Fruit fly (Drosophila melanogaster) whole organism, wandering third instar larva: ENCODE measurements around the gene Snoo.
A peak's percentile ranks its signal among the peaks of the same experiment; 100 is the strongest.

Experiments
- Abd-B ChIP-seq: fragments of >200 bp; optimal IDR thresholded peaks from 2 replicates; lab custom pipeline; 2017; ENCODE audit warnings: missing biosample characterization, missing genetic modification characterization
- CG32264 ChIP-seq: fragments of 200-800 bp; sonication (Bioruptor generic); optimal IDR thresholded peaks from 2 replicates; lab custom pipeline; 2016; ENCODE audit warnings: missing biosample characterization, missing genetic modification characterization
- CG9705 ChIP-seq: fragments of 200-800 bp; sonication (Bioruptor generic); optimal IDR thresholded peaks from 2 replicates; lab custom pipeline; 2018; ENCODE audit warnings: missing biosample characterization, mild to moderate bottlenecking, missing genetic modification characterization
- Dfd ChIP-seq: fragments of >200 bp; optimal IDR thresholded peaks from 2 replicates; lab custom pipeline; 2017; ENCODE audit warnings: missing biosample characterization, missing genetic modification characterization
- Dif ChIP-seq: fragments of 200-275, 200-300 bp; sonication (Bioruptor generic); optimal IDR thresholded peaks from 2 replicates; lab custom pipeline; 2018; ENCODE audit warnings: missing biosample characterization, missing genetic modification characterization; ENCODE audit not compliant: partially characterized antibody
- GATAd ChIP-seq: sonication (Bioruptor generic); optimal IDR thresholded peaks from 2 replicates; lab custom pipeline; 2016; ENCODE audit warnings: missing biosample characterization, missing genetic modification characterization
- Hnf4 ChIP-seq: fragments of 200-800 bp; sonication (Bioruptor generic); optimal IDR thresholded peaks from 2 replicates; lab custom pipeline; 2016; ENCODE audit warnings: missing biosample characterization, mild to moderate bottlenecking, missing genetic modification characterization
- Hr78 ChIP-seq: fragments of >200 bp; optimal IDR thresholded peaks from 2 replicates; lab custom pipeline; 2017; ENCODE audit warnings: missing biosample characterization, missing genetic modification characterization
- Jra ChIP-seq: sonication (Bioruptor generic); optimal IDR thresholded peaks from 2 replicates; lab custom pipeline; 2016; ENCODE audit warnings: missing biosample characterization, missing genetic modification characterization
- Mio ChIP-seq: sonication (Bioruptor generic); optimal IDR thresholded peaks from 2 replicates; lab custom pipeline; 2016; ENCODE audit warnings: missing biosample characterization, missing genetic modification characterization
- Myc ChIP-seq: fragments of >200 bp; optimal IDR thresholded peaks from 2 replicates; lab custom pipeline; 2017
- N ChIP-seq: fragments of >200 bp; optimal IDR thresholded peaks from 2 replicates; lab custom pipeline; 2018; ENCODE audit warnings: missing biosample characterization, missing external identifiers, missing genetic modification characterization
- Rel ChIP-seq, 2 experiments: fragments of 200-800 bp; sonication (Bioruptor generic) in 1 of 2; optimal IDR thresholded peaks; 2 replicates in 1 of 2; 3 replicates in 1 of 2; lab custom pipeline; 2016 to 2019; ENCODE audit warnings: mild to moderate bottlenecking in 2 of 2, missing biosample characterization in 2 of 2, missing genetic modification characterization in 2 of 2, moderate library complexity in 1 of 2
- Sp1 ChIP-seq: fragments of 200-800 bp; sonication (Bioruptor generic); optimal IDR thresholded peaks from 3 replicates; lab custom pipeline; 2019; ENCODE audit warnings: missing biosample characterization, mild to moderate bottlenecking, missing genetic modification characterization, moderate library complexity
- Vsx2 ChIP-seq: fragments of 200-300, 225-300 bp; sonication (Bioruptor generic); optimal IDR thresholded peaks from 2 replicates; lab custom pipeline; 2018; ENCODE audit warnings: missing biosample characterization, missing genetic modification characterization; ENCODE audit not compliant: partially characterized antibody
- br ChIP-seq: fragments of 200-800 bp; sonication (Bioruptor generic); optimal IDR thresholded peaks from 2 replicates; lab custom pipeline; 2016; ENCODE audit warnings: missing biosample characterization, missing genetic modification characterization
- brk ChIP-seq: fragments of 200-800 bp; sonication (Bioruptor generic); optimal IDR thresholded peaks from 2 replicates; lab custom pipeline; 2016; ENCODE audit warnings: missing biosample characterization, mild to moderate bottlenecking, missing genetic modification characterization
- dl ChIP-seq, 2 experiments: fragments of 175-275, 200-275 bp in 1 of 2; fragments of 200-275 bp in 1 of 2; sonication (Bioruptor generic); optimal IDR thresholded peaks; lab custom pipeline; 2018; ENCODE audit warnings: mild to moderate bottlenecking in 2 of 2, missing biosample characterization in 2 of 2, missing genetic modification characterization in 2 of 2, moderate library complexity in 2 of 2; ENCODE audit not compliant: partially characterized antibody in 2 of 2, insufficient read depth in 1 of 2
- dsf ChIP-seq: sonication (Bioruptor generic); optimal IDR thresholded peaks from 2 replicates; lab custom pipeline; 2016; ENCODE audit warnings: missing biosample characterization, missing genetic modification characterization, borderline replicate concordance
- ey ChIP-seq: fragments of 200-800 bp; sonication (Bioruptor generic); optimal IDR thresholded peaks from 2 replicates; lab custom pipeline; 2016; ENCODE audit warnings: missing biosample characterization, missing genetic modification characterization
- foxo ChIP-seq, 2 experiments: fragments of 200-800 bp; sonication (Bioruptor generic); optimal IDR thresholded peaks; 2 replicates in 1 of 2; 3 replicates in 1 of 2; lab custom pipeline; 2016 to 2017; ENCODE audit warnings: missing biosample characterization in 2 of 2, missing genetic modification characterization in 2 of 2
- h ChIP-seq: fragments of 200-800 bp; sonication (Bioruptor generic); optimal IDR thresholded peaks from 3 replicates; lab custom pipeline; 2016; ENCODE audit warnings: missing biosample characterization, mild to moderate bottlenecking, missing genetic modification characterization
- jim ChIP-seq: fragments of 175-275, 200-325 bp; sonication (Bioruptor generic); optimal IDR thresholded peaks from 2 replicates; lab custom pipeline; 2016; ENCODE audit warnings: missing biosample characterization, mild to moderate bottlenecking, missing genetic modification characterization
- lola ChIP-seq: fragments of >200 bp; optimal IDR thresholded peaks from 2 replicates; lab custom pipeline; 2017; ENCODE audit warnings: missing biosample characterization, missing genetic modification characterization
- pan ChIP-seq: fragments of >200 bp; optimal IDR thresholded peaks from 2 replicates; lab custom pipeline; 2017
- rgr ChIP-seq: fragments of 200-800 bp; sonication (Bioruptor generic); optimal IDR thresholded peaks from 3 replicates; lab custom pipeline; 2016; ENCODE audit warnings: missing biosample characterization, mild to moderate bottlenecking, missing genetic modification characterization
- sage ChIP-seq: fragments of 200-800 bp; sonication (Bioruptor generic); optimal IDR thresholded peaks from 2 replicates; lab custom pipeline; 2016; ENCODE audit warnings: missing biosample characterization, mild to moderate bottlenecking, missing genetic modification characterization
- sv ChIP-seq: fragments of 200-800 bp; sonication (Bioruptor generic); optimal IDR thresholded peaks from 3 replicates; lab custom pipeline; 2016; ENCODE audit warnings: missing biosample characterization, missing genetic modification characterization
- tai ChIP-seq: sonication (Bioruptor generic); optimal IDR thresholded peaks from 2 replicates; lab custom pipeline; 2016; ENCODE audit warnings: missing biosample characterization, missing genetic modification characterization
- woc ChIP-seq: sonication (Bioruptor generic); optimal IDR thresholded peaks from 2 replicates; lab custom pipeline; 2016; ENCODE audit warnings: missing biosample characterization, mild to moderate bottlenecking, missing genetic modification characterization

The Snoo gene

dm6 chr2L:7870212-7870611, 113.8 kb downstream of the Snoo start:
- TF ChIP-seq h (GFP tag; lab: Kevin White, UChicago) (no peak), CG9705 (no peak), foxo (GFP tag; optimal IDR thresholded peaks at IDR 0.05; lab: Kevin White, UChicago) (no peak), Rel (GFP tag; optimal IDR thresholded peaks at IDR 0.05; lab: Kevin White, UChicago) (no peak), Rel (tag; optimal IDR thresholded peaks at IDR 0.05; lab: Kevin White, UChicago) (no peak)

dm6 chr2L:7868608-7869007, 115.4 kb downstream of the Snoo start:
- TF ChIP-seq foxo (GFP tag; optimal IDR thresholded peaks at IDR 0.05; lab: Kevin White, UChicago): no peak
- TF ChIP-seq Sp1 (GFP tag; lab: Kevin White, UChicago): no peak
- TF ChIP-seq pan (lab: Kevin White, UChicago): no peak
- TF ChIP-seq ey (GFP tag; lab: Kevin White, UChicago): no peak
- TF ChIP-seq brk: no peak
- TF ChIP-seq CG9705: no peak
- TF ChIP-seq CG32264 (GFP tag; lab: Kevin White, UChicago): no peak
- TF ChIP-seq rgr (GFP tag; lab: Kevin White, UChicago): no peak
- no peak for TF ChIP-seq Mio (GFP tag; lab: Kevin White, UChicago)
- no peak for TF ChIP-seq Vsx2
- no peak for TF ChIP-seq woc (GFP tag; lab: Kevin White, UChicago)
- no peak for TF ChIP-seq Dif (GFP tag; lab: Kevin White, UChicago)
- TF ChIP-seq Myc (lab: Kevin White, UChicago): no peak

- TF ChIP-seq Hnf4 (no peak), Vsx2 (no peak), h (GFP tag; lab: Kevin White, UChicago) (no peak), jim (GFP tag; lab: Kevin White, UChicago) (no peak), woc (GFP tag; lab: Kevin White, UChicago) (no peak), foxo (GFP tag; optimal IDR thresholded peaks at IDR 0.05; lab: Kevin White, UChicago) (no peak), brk (no peak), Abd-B (GFP tag; lab: Kevin White, UChicago) (no peak), tai (GFP tag; lab: Kevin White, UChicago) (no peak), CG32264 (GFP tag; lab: Kevin White, UChicago) (no peak), ey (GFP tag; lab: Kevin White, UChicago) (no peak)
Observed at dm6 chr2L:7861733-7862132, 122.3 kb downstream of the Snoo start.

dm6 chr2L:7860739-7861138, 123.3 kb downstream of the Snoo start, which contains the start of gene TwdlE:
TwdlE (minus strand) TSS chr2L:7860839.
- no peak for TF ChIP-seq sv
- no peak for TF ChIP-seq dl (GFP tag; optimal IDR thresholded peaks at IDR 0.05; lab: Kevin White, UChicago; ENCODE audit: insufficient read depth in 1 of 2, partially characterized antibody in 2 of 2)
- no peak for TF ChIP-seq br (GFP tag; lab: Kevin White, UChicago)
- no peak for TF ChIP-seq Jra
- TF ChIP-seq foxo (GFP tag; optimal IDR thresholded peaks at IDR 0.05; lab: Kevin White, UChicago): no peak
- no peak for TF ChIP-seq N (GFP tag; lab: Kevin White, UChicago)
- no peak for TF ChIP-seq ey (GFP tag; lab: Kevin White, UChicago)
- TF ChIP-seq Rel (GFP tag; optimal IDR thresholded peaks at IDR 0.05; lab: Kevin White, UChicago): no peak
- no peak for TF ChIP-seq Rel (tag; optimal IDR thresholded peaks at IDR 0.05; lab: Kevin White, UChicago)

- peak; percentile 10 for TF ChIP-seq Vsx2
- peak; percentile 86 for TF ChIP-seq Myc (lab: Kevin White, UChicago)
- TF ChIP-seq foxo (GFP tag; optimal IDR thresholded peaks at IDR 0.05; lab: Kevin White, UChicago): peak in 1 of 2 experiments; percentile 0
Observed at dm6 chr2L:7856380-7857127, 127.4 kb downstream of the Snoo start, which contains the start of gene lectin-28C. lectin-28C (plus strand) TSS chr2L:7857077.

dm6 chr2L:7855108-7855507, 128.9 kb downstream of the Snoo start, which contains the start of gene CG14535:
CG14535 (minus strand) TSS chr2L:7855475.
- TF ChIP-seq h (GFP tag; lab: Kevin White, UChicago) (no peak), rgr (GFP tag; lab: Kevin White, UChicago) (no peak), Rel (GFP tag; optimal IDR thresholded peaks at IDR 0.05; lab: Kevin White, UChicago) (no peak), Rel (tag; optimal IDR thresholded peaks at IDR 0.05; lab: Kevin White, UChicago) (no peak), sage (GFP tag; lab: Kevin White, UChicago) (no peak), Dfd (GFP tag; lab: Kevin White, UChicago) (no peak), CG32264 (GFP tag; lab: Kevin White, UChicago) (no peak), sv (no peak), dsf (GFP tag; lab: Kevin White, UChicago) (no peak), Hnf4 (no peak), Dif (GFP tag; lab: Kevin White, UChicago) (no peak), Hr78 (GFP tag; lab: Kevin White, UChicago) (no peak), foxo (GFP tag; optimal IDR thresholded peaks at IDR 0.05; lab: Kevin White, UChicago) (no peak), lola (GFP tag; lab: Kevin White, UChicago) (no peak), GATAd (no peak), N (GFP tag; lab: Kevin White, UChicago) (no peak), CG9705 (no peak), brk (no peak)
